Worm (Caenorhabditis elegans): ENCODE results near the gene srj-21.
A peak's percentile ranks its signal among the peaks of the same experiment; 100 is the strongest.

Gene srj-21

DNA sequence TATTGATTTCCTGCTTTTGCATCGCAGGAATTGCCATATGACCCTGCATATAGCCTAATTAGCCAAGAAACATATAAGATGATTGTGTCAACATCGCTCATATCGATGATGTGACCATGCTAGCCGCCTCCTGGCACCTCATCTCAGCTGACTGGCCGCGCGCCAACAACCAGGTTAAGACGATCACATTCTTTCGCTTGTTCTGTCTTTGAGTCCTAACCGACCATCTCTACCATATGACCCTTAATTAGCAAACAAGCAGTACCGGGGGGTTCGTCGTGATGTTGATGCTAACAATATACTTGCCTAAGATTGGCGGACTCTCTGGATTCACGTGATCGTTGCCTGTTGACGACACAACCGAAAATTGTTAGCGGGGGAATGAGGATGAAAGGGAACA, 22.5 kb upstream of the srj-21 start:
- TF ChIP-seq lim-6 (tag; optimal IDR thresholded peaks at IDR 0.05) (no peak), hlh-30 (tag; optimal IDR thresholded peaks at IDR 0.05; ENCODE audit: insufficient read depth) (peak; percentile 42), ref-2 (tag; optimal IDR thresholded peaks at IDR 0.05) (no peak)

DNA sequence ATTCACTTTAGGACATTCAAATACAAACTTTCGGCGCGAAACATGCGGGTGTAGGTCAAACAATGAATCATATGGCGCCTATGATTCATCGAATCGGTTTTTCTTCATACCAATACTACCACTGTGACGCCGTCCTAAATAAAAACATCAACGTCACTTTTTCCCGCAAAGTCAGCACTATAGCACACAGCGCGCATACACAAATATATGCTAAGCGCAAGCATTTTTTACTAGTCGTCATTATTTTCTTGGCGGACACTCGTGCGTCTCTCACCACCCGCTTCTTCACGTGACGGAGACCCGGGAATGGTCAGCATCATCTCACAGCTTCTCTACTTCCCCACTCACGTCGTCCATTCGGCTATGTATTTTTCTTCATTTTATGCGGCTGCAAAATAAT, 22.0 kb upstream of the srj-21 start:
- TF ChIP-seq unc-86 (tag; optimal IDR thresholded peaks at IDR 0.05) (no peak), K09A11.1 (tag; optimal IDR thresholded peaks at IDR 0.05; ENCODE audit: insufficient read depth) (no peak), hlh-15 (tag; optimal IDR thresholded peaks at IDR 0.05) (no peak), hlh-13 (GFP tag; optimal IDR thresholded peaks at IDR 0.05) (no peak), tbx-2 (tag; optimal IDR thresholded peaks at IDR 0.05) (no peak), hlh-30 (tag; optimal IDR thresholded peaks at IDR 0.05; ENCODE audit: insufficient read depth) (peak; percentile 59), odd-2 (tag; optimal IDR thresholded peaks at IDR 0.05) (no peak), hlh-8 (tag; optimal IDR thresholded peaks at IDR 0.05) (no peak), dve-1 (tag; optimal IDR thresholded peaks at IDR 0.05) (no peak)

DNA sequence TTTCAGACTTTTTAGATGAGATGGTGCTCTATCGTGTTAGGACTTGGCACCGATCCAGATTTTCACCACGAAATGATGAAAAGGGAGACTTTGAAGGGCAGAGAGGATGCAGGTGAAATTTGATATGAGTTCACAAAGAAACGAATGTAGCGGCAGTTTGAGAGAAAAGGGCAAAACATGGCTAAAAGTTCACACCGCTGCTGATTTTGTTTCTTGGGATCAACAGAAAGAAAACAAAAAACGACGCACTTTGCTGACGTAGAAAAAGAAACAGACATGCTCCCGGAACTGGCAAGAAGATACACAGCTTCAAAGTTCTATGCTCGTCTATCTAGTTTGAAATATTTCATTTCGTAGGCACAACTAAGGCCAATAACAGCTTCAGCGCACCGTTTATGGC, 21.6 kb upstream of the srj-21 start:
- no peak for TF ChIP-seq pat-9 (tag; optimal IDR thresholded peaks at IDR 0.05)
- TF ChIP-seq ceh-34 (tag; optimal IDR thresholded peaks at IDR 0.05) = peak; percentile 22
- no peak for TF ChIP-seq ceh-22 (tag; optimal IDR thresholded peaks at IDR 0.05)

DNA sequence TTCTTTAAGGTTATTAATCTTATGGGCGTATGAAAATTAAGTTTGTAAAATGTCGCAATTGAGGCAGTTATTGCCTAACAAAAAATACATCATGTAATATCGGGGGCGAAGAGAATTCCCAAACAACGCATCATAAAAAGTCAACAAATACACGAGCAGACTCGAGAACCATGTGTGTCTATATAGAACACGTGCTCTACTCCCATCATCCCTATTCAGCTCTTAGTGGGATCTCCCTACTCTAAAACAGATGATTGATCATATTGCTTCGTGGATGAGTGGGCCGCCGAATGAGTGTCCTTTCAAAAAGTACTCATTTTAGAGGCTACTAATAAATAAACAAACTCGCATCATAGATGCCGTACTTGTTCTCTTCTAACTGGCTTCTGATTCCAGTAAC, 20.7 kb upstream of the srj-21 start:
- TF ChIP-seq odd-2 (tag; optimal IDR thresholded peaks at IDR 0.05) (no peak), tbx-2 (tag; optimal IDR thresholded peaks at IDR 0.05) (no peak), tbx-7 (tag; optimal IDR thresholded peaks at IDR 0.05) (no peak), ceh-6 (GFP tag; optimal IDR thresholded peaks at IDR 0.05) (no peak), unc-86 (tag; optimal IDR thresholded peaks at IDR 0.05) (no peak), nhr-11 (tag; optimal IDR thresholded peaks at IDR 0.05) (no peak), sdc-2 (tag; optimal IDR thresholded peaks at IDR 0.05) (no peak), ztf-16 (tag; optimal IDR thresholded peaks at IDR 0.05) (no peak), pros-1 (tag; optimal IDR thresholded peaks at IDR 0.05) (no peak), ceh-45 (GFP tag; IDR thresholded peaks at IDR 0.05) (no peak), mec-3 (tag; optimal IDR thresholded peaks at IDR 0.05; ENCODE audit: borderline replicate concordance) (no peak)

DNA sequence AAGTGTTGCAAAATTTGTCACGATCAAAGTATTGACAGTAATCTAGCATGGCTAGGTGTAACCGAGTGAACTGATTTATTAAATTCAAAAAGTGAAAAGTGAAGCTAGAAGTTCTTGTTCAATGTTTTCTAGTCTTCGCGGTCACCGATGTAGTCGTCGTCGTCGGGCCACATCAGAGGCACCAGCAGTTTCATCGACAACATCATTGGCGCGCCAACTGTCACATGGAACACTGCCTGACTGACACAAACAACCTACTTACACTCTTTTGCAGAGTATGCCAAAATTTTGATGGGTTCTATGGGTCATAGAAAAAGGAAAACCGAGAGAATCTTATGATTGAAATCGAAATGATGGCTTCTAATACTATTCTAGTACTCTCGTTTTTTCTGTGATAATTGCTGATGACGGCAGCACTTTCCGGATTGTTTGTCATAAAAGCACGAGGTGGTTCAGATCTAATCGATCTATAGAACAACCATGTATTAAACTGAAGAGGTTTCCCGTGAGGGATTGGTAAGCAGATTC, 19.6 kb upstream of the srj-21 start:
- no peak for TF ChIP-seq ahr-1 (tag; optimal IDR thresholded peaks at IDR 0.05)
- TF ChIP-seq pros-1 (tag; optimal IDR thresholded peaks at IDR 0.05) = no peak
- TF ChIP-seq unc-55 (GFP tag; optimal IDR thresholded peaks at IDR 0.05) = no peak
- no peak for TF ChIP-seq npax-4 (tag; optimal IDR thresholded peaks at IDR 0.05)
- TF ChIP-seq eyg-1 (tag; optimal IDR thresholded peaks at IDR 0.05) = no peak
- no peak for TF ChIP-seq zip-5 (tag; optimal IDR thresholded peaks at IDR 0.05)

DNA sequence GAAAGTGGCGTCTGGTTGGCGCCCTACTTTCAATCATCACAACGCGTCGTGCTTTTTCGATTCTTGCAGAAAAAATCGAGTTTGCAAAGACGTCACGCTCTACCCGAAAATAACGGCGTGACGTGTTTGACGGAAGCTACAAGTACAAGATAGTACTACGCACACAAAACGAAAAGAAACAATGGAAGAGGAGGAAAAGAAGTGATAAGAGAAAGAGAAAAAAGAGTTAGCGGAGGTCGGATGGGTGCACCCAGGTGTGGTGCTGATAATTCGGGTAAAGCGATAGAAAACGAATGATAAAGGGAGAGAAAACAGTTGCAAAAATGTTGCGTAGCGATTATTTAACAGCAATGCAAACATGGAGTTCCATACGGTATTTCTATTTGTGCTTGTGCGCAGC, 18.4 kb upstream of the srj-21 start:
- TF ChIP-seq elt-2 (tag; optimal IDR thresholded peaks at IDR 0.05) = peak; percentile 88
- TF ChIP-seq ceh-18 (tag; optimal IDR thresholded peaks at IDR 0.05) = no peak

DNA sequence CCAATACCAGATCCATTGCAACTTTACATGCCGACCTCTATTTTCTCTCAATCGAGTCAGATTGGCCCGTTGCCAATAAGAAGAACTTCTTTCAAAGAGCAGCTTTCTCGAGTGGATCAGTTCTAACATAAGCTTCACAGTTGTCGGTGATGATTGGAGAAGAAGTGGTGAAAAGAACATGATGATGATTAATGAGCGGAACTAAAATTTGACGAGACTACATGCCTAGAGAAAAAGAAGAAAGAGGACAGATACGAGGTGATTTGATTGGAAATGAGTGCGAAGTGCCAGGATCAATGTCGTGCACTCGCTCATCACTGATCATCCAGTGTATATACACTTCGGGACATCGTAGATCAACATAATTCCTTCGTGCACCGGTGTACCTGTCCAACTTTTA, 17.5 kb upstream of the srj-21 start:
- TF ChIP-seq unc-55 (GFP tag; optimal IDR thresholded peaks at IDR 0.05) (peak; percentile 92), fkh-10 (GFP tag; optimal IDR thresholded peaks at IDR 0.05) (no peak), rnt-1 (tag; optimal IDR thresholded peaks at IDR 0.05) (peak; percentile 19), nfya-1 (tag; optimal IDR thresholded peaks at IDR 0.05) (peak; percentile 32), ceh-18 (tag; optimal IDR thresholded peaks at IDR 0.05) (peak; percentile 73)
